Worm (Caenorhabditis elegans): Measurements from ENCODE around the gene maph-1.3.
"Not testable (repeated sequence)": the region's sequence is repeated elsewhere in the genome, so short reads cannot be mapped to it uniquely, and the experiment has no call there.

DNA sequence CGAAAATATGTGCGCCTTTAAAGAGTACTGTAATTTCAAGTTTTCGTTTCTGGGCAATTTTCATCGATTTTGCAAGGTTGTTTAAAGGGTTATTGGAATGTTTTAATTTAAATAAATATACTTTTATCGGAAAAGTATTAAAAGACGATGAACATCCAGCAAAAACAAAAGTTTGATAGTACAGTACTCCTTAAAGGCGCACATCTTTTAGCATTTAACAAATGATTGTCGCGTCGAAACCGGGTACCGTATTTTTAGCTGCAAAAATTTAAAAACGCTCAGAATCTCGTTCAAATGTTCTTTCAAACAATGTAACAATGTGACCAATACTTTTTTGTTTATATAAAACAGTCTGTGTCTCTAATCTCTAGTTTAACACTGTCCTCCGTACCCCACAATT lies 4.4 kb upstream of the maph-1.3 start, which contains the start of gene C36A4.11:
- not testable (repeated sequence) for TF ChIP-seq B0310.2 (tag; optimal IDR thresholded peaks at IDR 0.05); tbx-11 (GFP tag; IDR thresholded peaks at IDR 0.05); hmbx-1 (tag; optimal IDR thresholded peaks at IDR 0.05); hmg-4 (GFP tag; optimal IDR thresholded peaks at IDR 0.05); flt-1 (GFP tag; IDR thresholded peaks at IDR 0.05); ama-1 (optimal IDR thresholded peaks at IDR 0.05); ceh-36 (tag; optimal IDR thresholded peaks at IDR 0.05); tra-4 (tag; optimal IDR thresholded peaks at IDR 0.05); scrt-1 (GFP tag; IDR thresholded peaks at IDR 0.05)
